Worm (Caenorhabditis elegans): Measurements from ENCODE around the gene D2089.8.

DNA sequence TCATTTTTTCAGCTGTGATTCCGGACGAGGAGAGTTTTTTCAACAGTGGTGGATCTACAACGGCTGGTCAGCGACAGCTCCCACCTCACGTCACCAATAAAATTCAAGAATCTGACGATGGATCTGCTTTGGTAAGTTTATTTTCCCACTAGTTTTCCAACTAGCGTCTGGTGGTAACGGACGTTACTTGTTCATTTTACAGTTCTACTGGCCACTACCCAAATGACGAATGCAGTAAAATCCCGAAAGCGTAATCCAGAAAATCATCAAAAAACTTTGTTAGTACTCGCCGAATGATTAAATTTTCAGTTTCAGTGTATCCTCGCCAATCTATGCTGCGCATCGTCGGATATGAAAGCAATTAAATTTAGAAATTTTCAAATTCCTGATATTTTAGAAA lies 3.0 kb downstream of the D2089.8 start:
- TF ChIP-seq ama-1 (optimal IDR thresholded peaks at IDR 0.05), result no peak
- TF ChIP-seq B0310.2 (tag; optimal IDR thresholded peaks at IDR 0.05), result no peak
- no peak for TF ChIP-seq hmg-4 (GFP tag; optimal IDR thresholded peaks at IDR 0.05)
- no peak for TF ChIP-seq hnd-1 (tag; optimal IDR thresholded peaks at IDR 0.05)
- TF ChIP-seq tbx-37 (GFP tag; conservative IDR thresholded peaks at IDR 0.05), result no peak
- TF ChIP-seq tra-4 (tag; optimal IDR thresholded peaks at IDR 0.05), result no peak
- no peak for TF ChIP-seq pes-1 (GFP tag; IDR thresholded peaks at IDR 0.05)
- no peak for TF ChIP-seq ets-7 (tag; optimal IDR thresholded peaks at IDR 0.05)
- TF ChIP-seq sea-1 (GFP tag; conservative IDR thresholded peaks at IDR 0.05), result no peak
- TF ChIP-seq hmbx-1 (tag; optimal IDR thresholded peaks at IDR 0.05), result no peak
- TF ChIP-seq ceh-36 (tag; optimal IDR thresholded peaks at IDR 0.05), result no peak

All from whole organism, early embryonic.